Fruit fly (Drosophila melanogaster): ENCODE measurements around the gene CG33253.
A peak's percentile ranks its signal among the peaks of the same experiment; 100 is the strongest.

CG33253 gene

dm6 chrX:19166152-19166935 lies 16.9 kb upstream of the CG33253 start (continued):
- TF ChIP-seq Hsf (GFP tag; optimal IDR thresholded peaks at IDR 0.05) (peak; percentile 16), zfh2 (GFP tag; optimal IDR thresholded peaks at IDR 0.05) (no peak), sqz (GFP tag; optimal IDR thresholded peaks at IDR 0.05) (no peak), CG12659 (GFP tag; optimal IDR thresholded peaks at IDR 0.05) (peak; percentile 60), ranshi (GFP tag; IDR thresholded peaks at IDR 0.05) (no peak), CG18011 (GFP tag; optimal IDR thresholded peaks at IDR 0.05) (no peak), CG13894 (tag; optimal IDR thresholded peaks at IDR 0.05) (no peak), vvl (GFP tag; IDR thresholded peaks at IDR 0.05) (no peak), Jarid2 (GFP tag; optimal IDR thresholded peaks at IDR 0.05) (no peak), CG1647 (GFP tag; optimal IDR thresholded peaks at IDR 0.05) (no peak), Oli (tag; optimal IDR thresholded peaks at IDR 0.05) (peak; percentile 65), CTCF (GFP tag; optimal IDR thresholded peaks at IDR 0.05) (no peak), sens-2 (GFP tag; IDR thresholded peaks at IDR 0.05) (no peak), gsb-n (tag; optimal IDR thresholded peaks at IDR 0.05) (no peak), maf-S (GFP tag; optimal IDR thresholded peaks at IDR 0.05) (no peak), prd (optimal IDR thresholded peaks at IDR 0.05) (no peak), prd (GFP tag; IDR thresholded peaks at IDR 0.05) (no peak; the same call in 2 of the 3 replicates), CG13123 (GFP tag; optimal IDR thresholded peaks at IDR 0.05) (no peak), CG2712 (tag; optimal IDR thresholded peaks at IDR 0.05) (peak; percentile 18), Asciz (GFP tag; optimal IDR thresholded peaks at IDR 0.05) (no peak), cad (GFP tag; optimal IDR thresholded peaks at IDR 0.05) (no peak), pan (optimal IDR thresholded peaks at IDR 0.05) (no peak), pan (GFP tag; optimal IDR thresholded peaks at IDR 0.05 in 1 of 2, IDR thresholded peaks at IDR 0.05 in 1 of 2) (no peak), Myb (GFP tag; optimal IDR thresholded peaks at IDR 0.05) (no peak), CG17912 (GFP tag; optimal IDR thresholded peaks at IDR 0.05) (no peak), Sox100B (GFP tag; optimal IDR thresholded peaks at IDR 0.05) (peak; percentile 67), CG4730 (GFP tag; IDR thresholded peaks at IDR 0.05) (no peak), cato (GFP tag; optimal IDR thresholded peaks at IDR 0.05; ENCODE audit: borderline replicate concordance) (no peak), Xbp1 (GFP tag; optimal IDR thresholded peaks at IDR 0.05) (peak; percentile 31), CG4404 (GFP tag; IDR thresholded peaks at IDR 0.05) (no peak), org-1 (GFP tag; optimal IDR thresholded peaks at IDR 0.05) (peak; percentile 49), gcm (GFP tag; optimal IDR thresholded peaks at IDR 0.05) (no peak), gce (GFP tag; IDR thresholded peaks at IDR 0.05) (no peak), CG11093 (GFP tag; IDR thresholded peaks at IDR 0.05) (no peak), phol (tag; optimal IDR thresholded peaks at IDR 0.05) (peak; percentile 39), CG3281 (GFP tag; optimal IDR thresholded peaks at IDR 0.05) (peak; percentile 62), CG11456 (GFP tag; IDR thresholded peaks at IDR 0.05) (0 out of 3 replicates have a peak, but pooled peaks have one; percentile 29), CG9609 (GFP tag; optimal IDR thresholded peaks at IDR 0.05) (no peak), Doc2 (GFP tag; IDR thresholded peaks at IDR 0.05) (no peak), Elba2 (GFP tag; optimal IDR thresholded peaks at IDR 0.05) (no peak), so (GFP tag; IDR thresholded peaks at IDR 0.05) (no peak), CG6791 (GFP tag; IDR thresholded peaks at IDR 0.05; ENCODE audit: partially characterized antibody) (no peak), grn (GFP tag; optimal IDR thresholded peaks at IDR 0.05) (no peak), Ptx1 (GFP tag; IDR thresholded peaks at IDR 0.05) (peak; percentile 6; the same call in 1 of the 2 replicates), CG9437 (GFP tag; optimal IDR thresholded peaks at IDR 0.05) (peak; percentile 50), pros (GFP tag; optimal IDR thresholded peaks at IDR 0.05) (no peak), Dad (GFP tag; optimal IDR thresholded peaks at IDR 0.05) (no peak), Taf1 (GFP tag; IDR thresholded peaks at IDR 0.05) (no peak), Dp (GFP tag; optimal IDR thresholded peaks at IDR 0.05) (no peak), stc (GFP tag; IDR thresholded peaks at IDR 0.05) (no peak), Dll (GFP tag; IDR thresholded peaks at IDR 0.05; ENCODE audit: partially characterized antibody) (no peak)

Measured in whole organism, embryonic.